Worm (Caenorhabditis elegans) whole organism, L1 larva: ENCODE measurements around the gene Y34B4A.7.

Experiments
- ama-1 ChIP-seq: fragments of 150-350 bp; optimal IDR thresholded peaks from 2 replicates; lab custom pipeline; 2014
- lin-13 ChIP-seq: fragments of 150-350 bp; optimal IDR thresholded peaks from 2 replicates; lab custom pipeline; 2014; ENCODE audit warnings: missing biosample characterization, missing genetic modification reagents, missing genetic modification characterization
- lsy-2 ChIP-seq, 2 experiments: fragments of 150-350 bp; optimal IDR thresholded peaks; 2 replicates each; lab custom pipeline; 2014; ENCODE audit warnings: missing biosample characterization in 2 of 2, missing genetic modification characterization in 2 of 2
- nhr-12 ChIP-seq: sonication (generic microtip); optimal IDR thresholded peaks from 2 replicates; lab custom pipeline; 2017; ENCODE audit warnings: missing biosample characterization, missing genetic modification characterization
- nhr-90 ChIP-seq: sonication (generic microtip); optimal IDR thresholded peaks from 2 replicates; lab custom pipeline; 2016; ENCODE audit warnings: mild to moderate bottlenecking, missing genetic modification characterization, missing compliant biosample characterization; ENCODE audit not compliant: poor library complexity
- skn-1 ChIP-seq: fragments of 150-350 bp; optimal IDR thresholded peaks from 2 replicates; lab custom pipeline; 2014; ENCODE audit warnings: missing biosample characterization, missing genetic modification characterization
- tbx-2 ChIP-seq: sonication (generic microtip); optimal IDR thresholded peaks from 2 replicates; lab custom pipeline; 2016; ENCODE audit warnings: missing genetic modification characterization, missing compliant biosample characterization
- unc-62 ChIP-seq: fragments of 150-350 bp; optimal IDR thresholded peaks from 2 replicates; lab custom pipeline; 2014; ENCODE audit warnings: missing biosample characterization, missing genetic modification reagents, missing genetic modification characterization
- zag-1 ChIP-seq: fragments of 150-350 bp; optimal IDR thresholded peaks from 2 replicates; lab custom pipeline; 2014; ENCODE audit warnings: missing biosample characterization, missing genetic modification characterization
- ztf-11 ChIP-seq, 2 experiments: sonication (generic microtip); optimal IDR thresholded peaks; 2 replicates each; lab custom pipeline; 2016 to 2017; ENCODE audit warnings: missing genetic modification characterization in 2 of 2, missing biosample characterization in 1 of 2, missing compliant biosample characterization in 1 of 2

DNA sequence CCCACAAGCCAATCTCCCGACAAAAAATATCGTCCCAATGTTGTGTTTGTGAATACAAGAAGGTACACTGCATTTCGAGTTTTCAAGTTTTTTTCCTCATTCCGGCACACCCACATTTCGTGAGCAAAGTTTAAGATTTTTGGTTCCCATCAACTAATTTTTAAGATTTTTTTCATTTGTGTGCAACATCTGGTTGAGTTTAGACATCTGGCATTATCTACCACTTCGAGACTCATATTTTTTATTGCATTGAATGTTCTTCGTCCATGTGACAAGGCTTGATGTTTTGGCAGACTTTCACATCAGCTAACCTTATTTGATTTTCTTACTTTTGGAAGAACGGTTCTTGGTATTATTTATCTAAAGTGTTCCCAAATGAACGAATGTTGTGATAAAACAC, 16.3 kb downstream of the Y34B4A.7 start:
- TF ChIP-seq tbx-2 (no peak), ama-1 (lab: Kevin White, UChicago) (no peak), zag-1 (tag; lab: Kevin White, UChicago) (no peak), lsy-2 (tag; optimal IDR thresholded peaks at IDR 0.05; lab: Kevin White, UChicago) (no peak), unc-62 (no peak), nhr-90 (tag; lab: Kevin White, UChicago) (no peak), skn-1 (no peak), ztf-11 (tag; optimal IDR thresholded peaks at IDR 0.05; lab: Kevin White, UChicago) (no peak), lin-13 (GFP tag; lab: Kevin White, UChicago) (no peak), nhr-12 (tag; lab: Kevin White, UChicago) (no peak)
